Worm (Caenorhabditis elegans) whole organism, L3 larva: ENCODE data around the gene gcy-25.

ENCODE experiments used
- ZK546.5 ChIP-seq: sonication (generic microtip); optimal IDR thresholded peaks from 2 replicates; lab custom pipeline; 2017; ENCODE audit warnings: missing biosample characterization, missing genetic modification characterization
- ceh-9 ChIP-seq: sonication (generic microtip); optimal IDR thresholded peaks from 2 replicates; lab custom pipeline; 2018; ENCODE audit warnings: missing biosample characterization, missing genetic modification characterization
- daf-12 ChIP-seq: fragments of 150-350 bp; optimal IDR thresholded peaks from 2 replicates; lab custom pipeline; 2014; ENCODE audit warnings: missing biosample characterization, missing genetic modification reagents, missing genetic modification characterization
- egl-5 ChIP-seq: fragments of 150-350 bp; optimal IDR thresholded peaks from 2 replicates; lab custom pipeline; 2017; ENCODE audit warnings: missing biosample characterization, missing genetic modification reagents, missing genetic modification characterization, inconsistent platforms
- elt-1 ChIP-seq: fragments of 150-350 bp; optimal IDR thresholded peaks from 2 replicates; lab custom pipeline; 2014; ENCODE audit warnings: missing biosample characterization, missing genetic modification characterization
- elt-2 ChIP-seq: sonication (generic microtip); optimal IDR thresholded peaks from 2 replicates; lab custom pipeline; 2016; ENCODE audit warnings: missing genetic modification reagents, mild to moderate bottlenecking, missing genetic modification characterization, missing compliant biosample characterization
- lin-15B ChIP-seq: fragments of 150-350 bp; optimal IDR thresholded peaks from 2 replicates; lab custom pipeline; 2014; ENCODE audit warnings: missing biosample characterization, missing genetic modification characterization
- lsy-12 ChIP-seq: sonication (generic microtip); optimal IDR thresholded peaks from 2 replicates; lab custom pipeline; 2016; ENCODE audit warnings: mild to moderate bottlenecking, missing genetic modification characterization, missing compliant biosample characterization
- nhr-12 ChIP-seq: fragments of 150-350 bp; optimal IDR thresholded peaks from 2 replicates; lab custom pipeline; 2014; ENCODE audit warnings: missing biosample characterization, missing genetic modification characterization
- nhr-237 ChIP-seq: fragments of 150-350 bp; optimal IDR thresholded peaks from 2 replicates; lab custom pipeline; 2014; ENCODE audit warnings: missing biosample characterization, missing genetic modification characterization
- nhr-43 ChIP-seq: sonication (generic microtip); optimal IDR thresholded peaks from 2 replicates; lab custom pipeline; 2016; ENCODE audit warnings: mild to moderate bottlenecking, missing genetic modification characterization, missing compliant biosample characterization; ENCODE audit not compliant: poor library complexity, severe bottlenecking
- nhr-76 ChIP-seq: fragments of 150-350 bp; sonication (generic microtip); optimal IDR thresholded peaks from 5 replicates; lab custom pipeline; 2014; ENCODE audit warnings: missing biosample characterization, missing genetic modification characterization
- pha-4 ChIP-seq: fragments of 150-350 bp; optimal IDR thresholded peaks from 2 replicates; lab custom pipeline; 2014; ENCODE audit warnings: missing biosample characterization, missing genetic modification reagents, missing genetic modification characterization
- skn-1 ChIP-seq: fragments of 150-350 bp; optimal IDR thresholded peaks from 2 replicates; lab custom pipeline; 2014; ENCODE audit warnings: missing biosample characterization, missing genetic modification characterization
- tbx-2 ChIP-seq: sonication (generic microtip); optimal IDR thresholded peaks from 2 replicates; lab custom pipeline; 2016; ENCODE audit warnings: mild to moderate bottlenecking, missing genetic modification characterization, missing compliant biosample characterization
- unc-39 ChIP-seq: sonication (generic microtip); optimal IDR thresholded peaks from 4 replicates; lab custom pipeline; 2017; ENCODE audit warnings: missing biosample characterization, missing genetic modification characterization
- zag-1 ChIP-seq: fragments of 150-350 bp; optimal IDR thresholded peaks from 2 replicates; lab custom pipeline; 2014; ENCODE audit warnings: missing biosample characterization, missing genetic modification characterization

Gene gcy-25

DNA sequence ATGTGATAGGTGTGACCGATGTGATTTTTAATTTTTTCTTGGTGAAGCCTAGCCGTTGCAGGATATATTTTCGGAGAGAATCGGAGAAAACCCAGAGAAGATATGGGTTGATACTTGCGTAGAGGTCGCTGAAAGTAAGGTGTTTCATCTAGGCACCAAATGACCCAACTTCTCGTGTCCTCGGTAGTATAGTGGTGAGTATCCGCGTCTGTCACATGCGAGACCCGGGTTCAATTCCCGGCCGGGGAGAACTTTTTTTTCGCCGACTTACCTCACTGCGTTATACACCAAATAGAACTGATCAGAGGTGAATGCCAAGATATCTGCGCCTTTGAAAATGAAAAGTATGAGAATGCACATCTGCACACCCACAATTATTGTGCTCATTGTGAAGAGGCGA lies 59.1 kb downstream of the gcy-25 start (continued):
- TF ChIP-seq nhr-76 (no peak), lin-15B (no peak), pha-4 (tag; lab: Kevin White, UChicago) (no peak), unc-39 (tag; lab: Kevin White, UChicago) (no peak), tbx-2 (tag; lab: Kevin White, UChicago) (peak; percentile 37), nhr-237 (tag; lab: Kevin White, UChicago) (no peak), elt-2 (peak; percentile 24), zag-1 (no peak), elt-1 (tag; lab: Kevin White, UChicago) (no peak), nhr-43 (tag; lab: Kevin White, UChicago) (no peak), ceh-9 (no peak), egl-5 (tag; lab: Kevin White, UChicago) (no peak), lsy-12 (tag; lab: Kevin White, UChicago) (no peak), ZK546.5 (tag; lab: Kevin White, UChicago) (no peak), skn-1 (tag; lab: Kevin White, UChicago) (no peak), daf-12 (tag; lab: Kevin White, UChicago) (no peak), nhr-12 (no peak)
